Fruit fly (Drosophila melanogaster): ENCODE measurements around the gene narya.

narya gene

dm6 chrX:19480544-19481127 is 5.8 kb downstream of the narya start:
- TF ChIP-seq CG7101 (tag; optimal IDR thresholded peaks at IDR 0.05), result no peak
- no peak for TF ChIP-seq CG12768 (GFP tag; optimal IDR thresholded peaks at IDR 0.05)
- no peak for TF ChIP-seq bab1 (GFP tag; optimal IDR thresholded peaks at IDR 0.05)
- no peak for TF ChIP-seq CG11617 (GFP tag; optimal IDR thresholded peaks at IDR 0.05)
- TF ChIP-seq cnc (optimal IDR thresholded peaks at IDR 0.05), result no peak
- TF ChIP-seq ovo (GFP tag; optimal IDR thresholded peaks at IDR 0.05), result no peak
- no peak for TF ChIP-seq CG5204 (GFP tag; optimal IDR thresholded peaks at IDR 0.05)
- TF ChIP-seq Mnt (GFP tag; optimal IDR thresholded peaks at IDR 0.05), result no peak
- TF ChIP-seq Crg-1 (GFP tag; optimal IDR thresholded peaks at IDR 0.05), result no peak
- no peak for TF ChIP-seq tj (GFP tag; optimal IDR thresholded peaks at IDR 0.05)

DNA sequence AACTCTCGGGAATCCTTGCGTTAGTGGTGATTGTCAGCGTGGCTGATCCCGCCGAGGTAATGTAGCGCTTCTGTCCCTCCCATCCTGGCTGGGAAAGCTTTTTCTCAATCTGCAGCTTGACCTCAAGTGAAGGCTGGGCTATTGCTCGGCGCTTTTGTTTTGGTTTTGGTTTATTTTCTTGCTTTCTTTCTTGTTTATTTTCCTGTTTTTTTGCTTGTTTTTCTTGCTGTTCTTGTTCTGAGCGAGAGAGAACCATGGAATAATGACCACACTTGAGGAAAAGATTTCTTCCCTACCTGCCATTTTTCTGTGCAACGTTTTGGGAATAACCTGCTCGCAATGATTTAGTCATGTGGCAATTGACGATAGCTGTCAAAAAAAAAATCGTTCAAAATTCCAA is 10.2 kb downstream of the narya start:
- TF ChIP-seq CG7045 (GFP tag; optimal IDR thresholded peaks at IDR 0.05) (no peak), Hr96 (GFP tag; optimal IDR thresholded peaks at IDR 0.05) (no peak), cic (GFP tag; optimal IDR thresholded peaks at IDR 0.05) (no peak), Crg-1 (GFP tag; optimal IDR thresholded peaks at IDR 0.05) (no peak), pad (GFP tag; optimal IDR thresholded peaks at IDR 0.05) (no peak), tj (GFP tag; optimal IDR thresholded peaks at IDR 0.05) (no peak), bab1 (GFP tag; optimal IDR thresholded peaks at IDR 0.05) (no peak), Clk (GFP tag; optimal IDR thresholded peaks at IDR 0.05) (no peak), kay (GFP tag; ENCODE audit: borderline replicate concordance) (no peak), ovo (GFP tag; optimal IDR thresholded peaks at IDR 0.05) (no peak), Mnt (GFP tag; optimal IDR thresholded peaks at IDR 0.05) (no peak), CG7101 (tag; optimal IDR thresholded peaks at IDR 0.05) (no peak), CG14711 (tag; optimal IDR thresholded peaks at IDR 0.05) (no peak), CG12768 (GFP tag; optimal IDR thresholded peaks at IDR 0.05) (no peak), CG11617 (GFP tag; optimal IDR thresholded peaks at IDR 0.05) (no peak), CG33017 (tag; optimal IDR thresholded peaks at IDR 0.05) (no peak), toe (GFP tag; optimal IDR thresholded peaks at IDR 0.05) (no peak)

dm6 chrX:19491984-19492584 is 17.2 kb downstream of the narya start, which contains the start of the genes pcm and ND-18:
TSS of gene pcm (minus strand) at chrX:19492011.
TSS of gene ND-18 (plus strand) at chrX:19492421.
- TF ChIP-seq Crg-1 (GFP tag; optimal IDR thresholded peaks at IDR 0.05), result no peak
- no peak for TF ChIP-seq Clk (GFP tag; optimal IDR thresholded peaks at IDR 0.05)
- peak; percentile 66 for TF ChIP-seq Mnt (GFP tag; optimal IDR thresholded peaks at IDR 0.05)
- TF ChIP-seq CG7101 (tag; optimal IDR thresholded peaks at IDR 0.05), result no peak
- no peak for TF ChIP-seq CG5204 (GFP tag; optimal IDR thresholded peaks at IDR 0.05)
- peak; percentile 15 for TF ChIP-seq CG11617 (GFP tag; optimal IDR thresholded peaks at IDR 0.05)
- no peak for TF ChIP-seq CG12768 (GFP tag; optimal IDR thresholded peaks at IDR 0.05)
- no peak for TF ChIP-seq cic (GFP tag; optimal IDR thresholded peaks at IDR 0.05)
- TF ChIP-seq bab1 (GFP tag; optimal IDR thresholded peaks at IDR 0.05), result peak; percentile 15
- no peak for TF ChIP-seq kay (GFP tag; ENCODE audit: borderline replicate concordance)
- TF ChIP-seq toe (GFP tag; optimal IDR thresholded peaks at IDR 0.05), result no peak
- no peak for TF ChIP-seq pad (GFP tag; optimal IDR thresholded peaks at IDR 0.05)
- no peak for TF ChIP-seq CG1620 (GFP tag; optimal IDR thresholded peaks at IDR 0.05)
- peak; percentile 16 for TF ChIP-seq ovo (GFP tag; optimal IDR thresholded peaks at IDR 0.05)
- no peak for TF ChIP-seq CG14711 (tag; optimal IDR thresholded peaks at IDR 0.05)
- TF ChIP-seq cnc (optimal IDR thresholded peaks at IDR 0.05), result no peak
- no peak for TF ChIP-seq CG7045 (GFP tag; optimal IDR thresholded peaks at IDR 0.05)
- no peak for TF ChIP-seq Hr96 (GFP tag; optimal IDR thresholded peaks at IDR 0.05)
- TF ChIP-seq CG33017 (tag; optimal IDR thresholded peaks at IDR 0.05), result no peak
- TF ChIP-seq tj (GFP tag; optimal IDR thresholded peaks at IDR 0.05), result peak; percentile 49

DNA sequence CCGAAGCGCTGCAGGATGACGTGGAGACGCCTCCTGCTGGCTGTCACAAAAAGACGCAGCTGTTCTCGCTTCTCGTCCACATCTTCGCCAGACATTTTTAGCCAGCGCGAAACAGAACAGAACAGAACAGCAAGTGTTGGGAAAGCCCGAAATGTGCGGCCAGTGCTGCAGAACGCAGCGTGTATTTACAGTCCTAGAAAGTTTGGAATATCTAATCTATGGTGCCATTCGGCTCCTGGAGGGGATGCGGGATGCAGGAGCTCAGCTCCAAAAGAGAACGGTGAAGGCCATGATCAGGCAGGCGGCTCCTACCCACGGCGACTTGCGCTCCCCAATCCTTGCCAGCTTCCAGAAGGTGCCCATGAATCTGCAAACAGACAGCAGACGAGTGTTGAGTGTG is 19.4 kb downstream of the narya start, which contains the start of gene CG12204:
TSS of gene CG12204 (minus strand) at position 117 of the 400 bp plus-strand sequence.
- peak; percentile 6 for TF ChIP-seq Crg-1 (GFP tag; optimal IDR thresholded peaks at IDR 0.05)
- TF ChIP-seq Mnt (GFP tag; optimal IDR thresholded peaks at IDR 0.05), result peak; percentile 59
- peak; percentile 29 for TF ChIP-seq CG11617 (GFP tag; optimal IDR thresholded peaks at IDR 0.05)
- peak; percentile 33 for TF ChIP-seq CG7101 (tag; optimal IDR thresholded peaks at IDR 0.05)
- peak; percentile 20 for TF ChIP-seq CG12768 (GFP tag; optimal IDR thresholded peaks at IDR 0.05)
- peak; percentile 61 for TF ChIP-seq pad (GFP tag; optimal IDR thresholded peaks at IDR 0.05)
- TF ChIP-seq CG14711 (tag; optimal IDR thresholded peaks at IDR 0.05), result peak; percentile 16
- TF ChIP-seq Clk (GFP tag; optimal IDR thresholded peaks at IDR 0.05), result no peak
- no peak for TF ChIP-seq cic (GFP tag; optimal IDR thresholded peaks at IDR 0.05)
- TF ChIP-seq CG1620 (GFP tag; optimal IDR thresholded peaks at IDR 0.05), result peak; percentile 47

- TF ChIP-seq CG12768 (GFP tag; optimal IDR thresholded peaks at IDR 0.05) (no peak), toe (GFP tag; optimal IDR thresholded peaks at IDR 0.05) (peak; percentile 34), bab1 (GFP tag; optimal IDR thresholded peaks at IDR 0.05) (peak; percentile 8), CG1620 (GFP tag; optimal IDR thresholded peaks at IDR 0.05) (peak; percentile 72), CG33017 (tag; optimal IDR thresholded peaks at IDR 0.05) (no peak), ovo (GFP tag; optimal IDR thresholded peaks at IDR 0.05) (peak; percentile 9), Crg-1 (GFP tag; optimal IDR thresholded peaks at IDR 0.05) (no peak), cnc (optimal IDR thresholded peaks at IDR 0.05) (no peak), tj (GFP tag; optimal IDR thresholded peaks at IDR 0.05) (no peak), Clk (GFP tag; optimal IDR thresholded peaks at IDR 0.05) (no peak), kay (GFP tag; ENCODE audit: borderline replicate concordance) (no peak), CG7101 (tag; optimal IDR thresholded peaks at IDR 0.05) (peak; percentile 10), Mnt (GFP tag; optimal IDR thresholded peaks at IDR 0.05) (no peak), CG7045 (GFP tag; optimal IDR thresholded peaks at IDR 0.05) (no peak), CG5204 (GFP tag; optimal IDR thresholded peaks at IDR 0.05) (no peak), Hr96 (GFP tag; optimal IDR thresholded peaks at IDR 0.05) (no peak), CG14711 (tag; optimal IDR thresholded peaks at IDR 0.05) (no peak), pad (GFP tag; optimal IDR thresholded peaks at IDR 0.05) (no peak), cic (GFP tag; optimal IDR thresholded peaks at IDR 0.05) (no peak), CG11617 (GFP tag; optimal IDR thresholded peaks at IDR 0.05) (no peak)
Observed at dm6 chrX:19494830-19495610, 20.2 kb downstream of the narya start, which contains the start of the genes ksh, CG14200 and Pfrx. TSS of gene ksh (minus strand) at chrX:19494992. TSS of gene CG14200 (plus strand) at chrX:19495505. TSS of gene Pfrx (plus strand) at chrX:19495505.

All from whole organism, adult.